Fruit fly (Drosophila melanogaster): Measurements from ENCODE around the gene CG9522.

DNA sequence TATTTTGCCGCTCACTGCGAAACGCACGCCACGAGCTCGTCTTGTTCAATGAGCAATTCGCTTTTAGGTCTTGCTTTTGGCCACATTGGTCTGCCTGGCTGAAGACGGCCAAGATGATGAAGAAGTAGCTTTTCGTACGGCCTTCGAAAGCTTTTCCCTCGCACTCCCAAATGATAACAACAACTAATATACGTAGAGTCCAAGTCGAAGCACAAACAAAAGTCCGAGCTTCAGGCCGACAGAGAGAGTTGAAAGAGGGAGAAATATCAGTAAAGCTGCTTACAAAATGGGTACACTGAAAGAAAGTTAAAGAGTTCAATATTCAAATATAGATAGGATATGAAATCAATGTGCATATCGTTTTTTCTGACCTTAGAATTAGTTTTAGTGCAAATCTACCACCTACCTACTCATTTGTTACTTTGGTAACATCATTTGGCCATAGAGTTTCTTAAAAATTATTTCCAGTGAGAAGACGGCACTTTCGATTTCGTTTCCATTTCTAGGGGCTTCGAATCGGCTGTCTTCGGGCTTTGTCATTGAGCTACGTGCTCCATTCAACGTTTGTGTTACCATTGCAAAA is 34.0 kb upstream of the CG9522 start, which contains the start of the genes CG45064 and CG45065:
- TF ChIP-seq EcR (GFP tag; optimal IDR thresholded peaks at IDR 0.05) (no peak), CG8159 (tag; optimal IDR thresholded peaks at IDR 0.05) (peak; percentile 67)
